Worm (Caenorhabditis elegans) whole organism, L4/young adult: ENCODE measurements around the gene drap-1.

Source experiments
- W03F9.2 ChIP-seq: fragments of 150-350 bp; optimal IDR thresholded peaks from 2 replicates; lab custom pipeline; 2014; ENCODE audit warnings: missing biosample characterization, missing genetic modification characterization
- dao-5 ChIP-seq: sonication (generic microtip); optimal IDR thresholded peaks from 2 replicates; lab custom pipeline; 2016; ENCODE audit warnings: missing genotype, missing genetic modification characterization, moderate library complexity, missing compliant biosample characterization
- him-1 ChIP-seq: sonication (generic microtip); optimal IDR thresholded peaks from 2 replicates; lab custom pipeline; 2016; ENCODE audit warnings: missing genotype, missing genetic modification reagents, missing genetic modification characterization, missing compliant biosample characterization

- TF ChIP-seq him-1 (tag; lab: Kevin White, UChicago) (no peak), W03F9.2 (peak; percentile 84), dao-5 (tag; lab: Kevin White, UChicago) (no peak)
Observed at ce11 chrV:9690728-9691127, 39.2 kb upstream of the drap-1 start.
